Fruit fly (Drosophila melanogaster): Measurements from ENCODE around the gene CG5011.

Gene CG5011

DNA sequence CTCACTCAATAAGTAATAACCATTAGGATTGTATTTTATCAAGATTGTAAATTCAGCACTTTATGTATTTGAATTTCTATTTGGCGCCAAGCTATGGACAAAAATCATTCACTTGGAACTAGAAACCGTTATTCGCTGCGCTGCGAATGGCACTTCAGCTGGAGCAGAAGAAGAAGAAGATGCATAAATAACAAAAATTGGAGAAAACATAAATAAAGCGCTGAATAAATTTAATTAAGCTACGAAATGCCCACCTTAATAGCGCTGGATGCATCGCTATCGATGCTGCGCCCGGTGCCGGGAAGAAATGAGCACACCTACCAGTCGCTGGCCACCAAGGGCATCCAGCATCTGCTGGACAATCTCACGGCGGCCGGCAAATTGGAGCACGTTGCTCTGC lies 36.2 kb upstream of the CG5011 start, which contains the start of gene IntS14 (continued):
- TF ChIP-seq dysf (GFP tag; IDR thresholded peaks at IDR 0.05) (no peak), CG8765 (GFP tag; IDR thresholded peaks at IDR 0.05) (no peak), Ets97D (GFP tag; optimal IDR thresholded peaks at IDR 0.05) (peak; percentile 17), wor (GFP tag; IDR thresholded peaks at IDR 0.05) (no peak), Hand (GFP tag; optimal IDR thresholded peaks at IDR 0.05) (no peak), CG13287 (GFP tag; IDR thresholded peaks at IDR 0.05; ENCODE audit: partially characterized antibody) (no peak), CG12155 (GFP tag; optimal IDR thresholded peaks at IDR 0.05) (no peak), gfzf (GFP tag; optimal IDR thresholded peaks at IDR 0.05) (peak; percentile 17), CG10462 (GFP tag; optimal IDR thresholded peaks at IDR 0.05) (peak; percentile 3), maf-S (GFP tag; optimal IDR thresholded peaks at IDR 0.05) (no peak), Blimp-1 (GFP tag; optimal IDR thresholded peaks at IDR 0.05) (no peak), stwl (tag; optimal IDR thresholded peaks at IDR 0.05) (peak; percentile 17), CG12659 (GFP tag; optimal IDR thresholded peaks at IDR 0.05) (peak; percentile 9), CG12236 (GFP tag; optimal IDR thresholded peaks at IDR 0.05) (no peak), abd-A (tag; optimal IDR thresholded peaks at IDR 0.05) (no peak), CG2678 (tag; optimal IDR thresholded peaks at IDR 0.05) (no peak), Dp (GFP tag; optimal IDR thresholded peaks at IDR 0.05) (peak; percentile 92), Oaz (GFP tag; IDR thresholded peaks at IDR 0.05) (no peak), amos (GFP tag; IDR thresholded peaks at IDR 0.05; ENCODE audit: partially characterized antibody) (no peak), CG10267 (tag; optimal IDR thresholded peaks at IDR 0.05) (peak; percentile 37), CG9797 (GFP tag; optimal IDR thresholded peaks at IDR 0.05) (peak; percentile 9), knrl (GFP tag; IDR thresholded peaks at IDR 0.05; ENCODE audit: partially characterized antibody) (no peak), Mrtf (GFP tag; IDR thresholded peaks at IDR 0.05) (no peak), CG17359 (tag; optimal IDR thresholded peaks at IDR 0.05) (no peak), CG3726 (GFP tag; IDR thresholded peaks at IDR 0.05) (no peak), CG13123 (GFP tag; optimal IDR thresholded peaks at IDR 0.05) (no peak), klu (GFP tag; IDR thresholded peaks at IDR 0.05) (no peak), CG30431 (GFP tag; optimal IDR thresholded peaks at IDR 0.05) (no peak), Gug (GFP tag; IDR thresholded peaks at IDR 0.05) (no peak), CG17385 (GFP tag; optimal IDR thresholded peaks at IDR 0.05) (peak; percentile 97), HLH54F (GFP tag; optimal IDR thresholded peaks at IDR 0.05) (no peak), CG30403 (GFP tag; optimal IDR thresholded peaks at IDR 0.05) (no peak), croc (GFP tag; conservative IDR thresholded peaks at IDR 0.05) (no peak), dpn (GFP tag; optimal IDR thresholded peaks at IDR 0.05) (no peak), pzg (GFP tag; optimal IDR thresholded peaks at IDR 0.05) (peak; percentile 68), CG17829 (tag; optimal IDR thresholded peaks at IDR 0.05) (no peak), cas (GFP tag; IDR thresholded peaks at IDR 0.05) (no peak), YL-1 (GFP tag; optimal IDR thresholded peaks at IDR 0.05) (peak; percentile 8), CG4328 (GFP tag; optimal IDR thresholded peaks at IDR 0.05) (no peak), CG8089 (GFP tag; optimal IDR thresholded peaks at IDR 0.05) (peak; percentile 68), wdn (GFP tag; IDR thresholded peaks at IDR 0.05) (no peak), BtbVII (GFP tag; optimal IDR thresholded peaks at IDR 0.05) (no peak), jumu (GFP tag; optimal IDR thresholded peaks at IDR 0.05) (no peak), CG34422 (GFP tag; IDR thresholded peaks at IDR 0.05) (peak; percentile 62; the same call in 1 of the 3 replicates), unc-4 (GFP tag; IDR thresholded peaks at IDR 0.05; ENCODE audit: partially characterized antibody) (peak; percentile 37; the same call in 1 of the 2 replicates), bbx (GFP tag; IDR thresholded peaks at IDR 0.05; ENCODE audit: partially characterized antibody) (no peak), CG15514 (GFP tag; optimal IDR thresholded peaks at IDR 0.05) (peak; percentile 68), Gsc (GFP tag; IDR thresholded peaks at IDR 0.05) (no peak), hkb (optimal IDR thresholded peaks at IDR 0.05) (no peak), hkb (GFP tag; IDR thresholded peaks at IDR 0.05) (no peak), trem (tag; optimal IDR thresholded peaks at IDR 0.05) (peak; percentile 0), Sin3A (optimal IDR thresholded peaks at IDR 0.05) (peak; percentile 38)

Data from whole organism, embryonic.